Fruit fly (Drosophila melanogaster): ENCODE results near the gene CG33322.

- TF ChIP-seq lab (GFP tag; optimal IDR thresholded peaks at IDR 0.05) (no peak), CTCF (GFP tag; optimal IDR thresholded peaks at IDR 0.05) (no peak), CG9876 (GFP tag; optimal IDR thresholded peaks at IDR 0.05) (no peak), pb (GFP tag; optimal IDR thresholded peaks at IDR 0.05) (no peak), croc (GFP tag; conservative IDR thresholded peaks at IDR 0.05) (no peak), CG6791 (GFP tag; IDR thresholded peaks at IDR 0.05; ENCODE audit: partially characterized antibody) (no peak), MTF-1 (GFP tag; optimal IDR thresholded peaks at IDR 0.05; ENCODE audit: borderline replicate concordance) (no peak), cad (GFP tag; optimal IDR thresholded peaks at IDR 0.05) (no peak), CG17912 (GFP tag; optimal IDR thresholded peaks at IDR 0.05) (no peak), kni (GFP tag; optimal IDR thresholded peaks at IDR 0.05) (no peak), mam (GFP tag; optimal IDR thresholded peaks at IDR 0.05) (no peak), CrebB (tag; optimal IDR thresholded peaks at IDR 0.05) (no peak), CG6654 (GFP tag; optimal IDR thresholded peaks at IDR 0.05) (no peak), CG5180 (GFP tag; optimal IDR thresholded peaks at IDR 0.05) (no peak)
Measured at dm6 chr2L:20808510-20809195, 7.4 kb downstream of the CG33322 start.

Measured in whole organism, embryonic.